Fruit fly (Drosophila melanogaster): ENCODE measurements around the gene CG11035.

The CG11035 gene

DNA sequence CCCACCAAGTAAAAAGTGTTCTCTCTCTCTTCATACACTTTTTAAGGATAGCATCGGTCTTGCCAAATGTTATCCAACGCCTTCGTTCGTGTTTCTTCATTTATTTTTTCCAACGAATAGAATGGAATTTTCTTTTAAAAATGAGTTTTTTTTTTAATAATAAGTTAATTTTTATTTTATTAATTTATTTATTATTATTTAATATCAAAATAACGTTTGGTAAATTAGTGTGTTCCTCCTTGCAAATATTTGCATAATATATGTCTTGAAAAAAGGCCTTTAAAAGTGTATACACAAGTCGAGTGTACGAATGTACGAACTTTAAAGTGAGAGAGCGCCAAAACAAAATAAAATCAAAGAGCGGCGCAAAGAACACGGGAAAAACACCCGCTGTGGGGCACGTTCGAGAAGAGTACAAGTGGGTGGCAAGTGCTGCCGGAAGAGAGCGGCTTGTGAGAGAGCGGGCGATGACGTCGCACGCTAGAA, 5.6 kb downstream of the CG11035 start (continued):
- TF ChIP-seq org-1 (GFP tag; optimal IDR thresholded peaks at IDR 0.05) (peak; percentile 80), tna (GFP tag; IDR thresholded peaks at IDR 0.05; ENCODE audit: partially characterized antibody) (no peak), Ptx1 (GFP tag; IDR thresholded peaks at IDR 0.05) (peak; percentile 86), grau (tag; optimal IDR thresholded peaks at IDR 0.05) (peak; percentile 91), Hey (tag; optimal IDR thresholded peaks at IDR 0.05) (no peak), ham (GFP tag; IDR thresholded peaks at IDR 0.05) (no peak), CG2129 (GFP tag; IDR thresholded peaks at IDR 0.05; ENCODE audit: partially characterized antibody) (no peak), ash1 (GFP tag; optimal IDR thresholded peaks at IDR 0.05) (no peak), CHES-1-like (GFP tag; optimal IDR thresholded peaks at IDR 0.05) (no peak), Meics (GFP tag; optimal IDR thresholded peaks at IDR 0.05) (peak; percentile 91), CG12155 (GFP tag; optimal IDR thresholded peaks at IDR 0.05) (peak; percentile 76), HLH54F (GFP tag; optimal IDR thresholded peaks at IDR 0.05) (peak; percentile 5), Jarid2 (GFP tag; optimal IDR thresholded peaks at IDR 0.05) (peak; percentile 27), Drgx (GFP tag; IDR thresholded peaks at IDR 0.05) (peak; percentile 65), Oli (tag; optimal IDR thresholded peaks at IDR 0.05) (peak; percentile 92), CG7745 (tag; optimal IDR thresholded peaks at IDR 0.05) (no peak), gfzf (GFP tag; optimal IDR thresholded peaks at IDR 0.05) (no peak), Dll (GFP tag; IDR thresholded peaks at IDR 0.05; ENCODE audit: partially characterized antibody) (peak; percentile 34; the same call in 1 of the 4 replicates), Gug (GFP tag; IDR thresholded peaks at IDR 0.05) (peak; percentile 2; the same call in 1 of the 4 replicates), CG13424 (tag; optimal IDR thresholded peaks at IDR 0.05) (peak; percentile 96), CG11695 (GFP tag; IDR thresholded peaks at IDR 0.05) (peak; percentile 84), CG8359 (GFP tag; optimal IDR thresholded peaks at IDR 0.05; ENCODE audit: borderline replicate concordance) (peak; percentile 61), Med (GFP tag) (peak; percentile 77), CG10267 (tag; optimal IDR thresholded peaks at IDR 0.05) (peak; percentile 82), CG12219 (GFP tag; optimal IDR thresholded peaks at IDR 0.05) (peak; percentile 62), chif (GFP tag; optimal IDR thresholded peaks at IDR 0.05) (peak in 1 of 2 experiments; percentile 35), stc (GFP tag; IDR thresholded peaks at IDR 0.05) (peak; percentile 49), Trl (optimal IDR thresholded peaks at IDR 0.05) (peak; percentile 75 to 84), Trl (GFP tag; optimal IDR thresholded peaks at IDR 0.05) (peak; percentile 35), CG17912 (GFP tag; optimal IDR thresholded peaks at IDR 0.05) (peak; percentile 35), danr (GFP tag; IDR thresholded peaks at IDR 0.05) (peak; percentile 50; the same call in 1 of the 2 replicates), CG9876 (GFP tag; optimal IDR thresholded peaks at IDR 0.05) (peak; percentile 14), HHEX (GFP tag; optimal IDR thresholded peaks at IDR 0.05) (peak; percentile 83), MBD-R2 (GFP tag; IDR thresholded peaks at IDR 0.05) (no peak), crol (GFP tag; IDR thresholded peaks at IDR 0.05) (no peak), zen (tag; optimal IDR thresholded peaks at IDR 0.05) (peak; percentile 39), CG11456 (GFP tag; IDR thresholded peaks at IDR 0.05) (0 out of 3 replicates have a peak, but pooled peaks have one; percentile 67), luna (GFP tag; optimal IDR thresholded peaks at IDR 0.05) (no peak), CG3995 (GFP tag; optimal IDR thresholded peaks at IDR 0.05) (no peak), CG30403 (GFP tag; optimal IDR thresholded peaks at IDR 0.05) (peak; percentile 85), jumu (GFP tag; optimal IDR thresholded peaks at IDR 0.05) (no peak), HmgD (GFP tag; optimal IDR thresholded peaks at IDR 0.05) (no peak), Asciz (GFP tag; optimal IDR thresholded peaks at IDR 0.05) (peak; percentile 89), toy (GFP tag; IDR thresholded peaks at IDR 0.05) (no peak), lola (GFP tag; optimal IDR thresholded peaks at IDR 0.05) (peak in 1 of 3 experiments; percentile 90), CG5953 (GFP tag; IDR thresholded peaks at IDR 0.05) (peak; percentile 67), CG13296 (GFP tag; optimal IDR thresholded peaks at IDR 0.05) (peak; percentile 90), amos (GFP tag; IDR thresholded peaks at IDR 0.05; ENCODE audit: partially characterized antibody) (no peak), bab2 (GFP tag; optimal IDR thresholded peaks at IDR 0.05) (peak; percentile 6), Sox100B (GFP tag; optimal IDR thresholded peaks at IDR 0.05) (peak; percentile 92)
